Worm (Caenorhabditis elegans): Measurements from ENCODE around the gene F58A3.3.

DNA sequence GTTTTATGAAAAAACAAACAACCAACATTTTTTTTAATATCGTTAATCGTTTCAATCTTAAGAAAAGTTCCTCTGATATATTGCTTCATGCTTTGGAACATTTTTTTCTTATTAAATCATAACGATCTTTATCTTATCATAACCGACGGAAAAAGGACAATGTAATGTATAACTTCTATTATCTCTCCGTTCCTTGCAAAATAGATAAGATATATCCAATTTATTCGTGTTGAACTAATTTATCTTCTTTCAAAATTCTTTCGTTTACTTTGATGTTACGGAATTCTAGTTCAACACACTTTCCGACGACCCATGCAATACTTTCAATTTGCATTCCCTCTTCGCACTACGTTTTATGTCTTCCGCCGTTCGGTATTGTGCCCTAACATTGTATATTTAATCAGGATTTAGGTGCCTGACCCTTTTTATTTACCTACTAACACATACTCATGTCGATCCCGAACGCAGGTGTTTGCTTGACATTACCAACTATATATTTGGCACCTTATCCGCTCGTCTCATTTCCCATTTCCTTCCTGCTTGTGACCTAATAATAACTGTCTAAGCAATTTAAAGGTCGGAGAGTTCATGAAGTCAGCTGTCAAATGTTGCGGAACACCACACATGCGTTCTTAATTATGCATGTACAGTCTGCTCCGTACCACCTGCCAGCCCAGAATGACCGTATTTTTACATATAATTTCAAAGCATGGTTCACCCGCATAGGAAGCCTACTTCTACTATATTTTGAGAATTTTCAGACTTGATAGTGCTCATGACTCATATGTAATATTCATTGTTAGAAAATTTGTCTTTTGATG, 20.9 kb upstream of the F58A3.3 start:
- TF ChIP-seq cebp-1 (GFP tag; IDR thresholded peaks at IDR 0.05): no peak
- no peak for TF ChIP-seq cebp-1 (tag; optimal IDR thresholded peaks at IDR 0.05)
- TF ChIP-seq tbp1 (GFP tag; optimal IDR thresholded peaks at IDR 0.05): no peak
- no peak for TF ChIP-seq madf-6 (GFP tag; IDR thresholded peaks at IDR 0.05)
- TF ChIP-seq lin-54 (GFP tag; optimal IDR thresholded peaks at IDR 0.05): no peak
- no peak for TF ChIP-seq T26A5.8 (tag; optimal IDR thresholded peaks at IDR 0.05)
- TF ChIP-seq nhr-120 (GFP tag; IDR thresholded peaks at IDR 0.05): no peak
- no peak for TF ChIP-seq fkh-3 (tag; optimal IDR thresholded peaks at IDR 0.05)
- TF ChIP-seq F55B11.4 (tag; optimal IDR thresholded peaks at IDR 0.05; ENCODE audit: borderline replicate concordance, insufficient read depth): no peak
- TF ChIP-seq attf-3 (GFP tag; conservative IDR thresholded peaks at IDR 0.05): no peak
- no peak for TF ChIP-seq snpc-4 (GFP tag; optimal IDR thresholded peaks at IDR 0.05)
- no peak for TF ChIP-seq snpc-4 (tag; optimal IDR thresholded peaks at IDR 0.05)
- no peak for TF ChIP-seq unc-62 (GFP tag; optimal IDR thresholded peaks at IDR 0.05)
- no peak for TF ChIP-seq gei-17 (GFP tag; optimal IDR thresholded peaks at IDR 0.05)
- no peak for TF ChIP-seq mes-4 (tag; optimal IDR thresholded peaks at IDR 0.05)
- no peak for TF ChIP-seq somi-1 (GFP tag; optimal IDR thresholded peaks at IDR 0.05)
